Fruit fly (Drosophila melanogaster): ENCODE measurements around the gene CG9917.

CG9917 gene

dm6 chrX:16335107-16335642, 12.1 kb upstream of the CG9917 start (continued):
- peak; percentile 58 for TF ChIP-seq fd96Cb (tag; optimal IDR thresholded peaks at IDR 0.05)
- peak; percentile 70; the same call in 1 of the 2 replicates for TF ChIP-seq chm (GFP tag; IDR thresholded peaks at IDR 0.05)
- peak; percentile 87 for TF ChIP-seq lilli (GFP tag; optimal IDR thresholded peaks at IDR 0.05)
- TF ChIP-seq cwo (GFP tag; optimal IDR thresholded peaks at IDR 0.05): peak; percentile 59
- peak; percentile 74 for TF ChIP-seq sob (GFP tag; IDR thresholded peaks at IDR 0.05)

DNA sequence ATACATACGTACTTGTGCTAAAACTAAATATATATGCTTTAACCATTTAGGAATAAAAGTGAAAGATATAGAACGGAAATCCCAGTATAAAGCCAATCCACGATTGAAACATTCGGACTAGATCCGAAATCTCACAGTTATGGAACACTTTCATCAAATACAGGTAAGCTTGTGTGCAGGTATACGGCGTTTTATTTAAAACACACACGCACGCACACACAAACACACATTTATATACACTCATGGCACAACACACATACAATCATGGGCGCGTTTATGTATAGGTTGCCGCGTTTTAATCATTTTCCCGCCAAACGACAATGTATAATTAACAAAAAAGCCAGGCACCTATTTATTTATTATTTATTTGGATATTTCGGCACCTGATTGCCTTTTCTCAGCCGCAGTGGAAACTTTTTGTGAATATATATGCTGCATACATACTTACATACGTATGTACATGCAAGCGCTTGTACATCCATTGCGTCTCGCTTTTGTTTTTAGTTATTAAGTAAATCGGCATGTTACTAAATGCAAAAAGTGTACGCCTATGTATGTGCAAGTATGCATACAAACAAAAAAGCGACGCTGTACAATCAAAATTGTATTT, 11.3 kb upstream of the CG9917 start:
- TF ChIP-seq lola (GFP tag; optimal IDR thresholded peaks at IDR 0.05): peak in 1 of 3 experiments; percentile 43
- peak; percentile 63 for TF ChIP-seq Med (GFP tag)
- no peak for TF ChIP-seq CG12659 (GFP tag; optimal IDR thresholded peaks at IDR 0.05)
- no peak for TF ChIP-seq CG6254 (GFP tag; optimal IDR thresholded peaks at IDR 0.05)
- peak; percentile 4 for TF ChIP-seq sens (GFP tag)
- no peak for TF ChIP-seq Lpt (GFP tag; optimal IDR thresholded peaks at IDR 0.05)
- TF ChIP-seq CG8924 (tag; optimal IDR thresholded peaks at IDR 0.05): peak; percentile 50
- peak; percentile 53 for TF ChIP-seq CG12299 (tag; optimal IDR thresholded peaks at IDR 0.05)
- peak; percentile 0 for TF ChIP-seq CG30020 (tag; optimal IDR thresholded peaks at IDR 0.05)
- peak; percentile 3 for TF ChIP-seq Dp (GFP tag; optimal IDR thresholded peaks at IDR 0.05)
- TF ChIP-seq bcd (GFP tag; optimal IDR thresholded peaks at IDR 0.05): no peak
- 0 out of 4 replicates have a peak, but pooled peaks have one; percentile 6 for TF ChIP-seq chinmo (GFP tag; IDR thresholded peaks at IDR 0.05; ENCODE audit: partially characterized antibody)
- peak; percentile 89 for TF ChIP-seq cg (GFP tag; optimal IDR thresholded peaks at IDR 0.05)
- no peak for TF ChIP-seq CG4707 (GFP tag; optimal IDR thresholded peaks at IDR 0.05)
- TF ChIP-seq CG34422 (GFP tag; IDR thresholded peaks at IDR 0.05): peak; percentile 32; the same call in 1 of the 3 replicates
- TF ChIP-seq sd (tag; optimal IDR thresholded peaks at IDR 0.05): no peak
- no peak for TF ChIP-seq disco-r (GFP tag; optimal IDR thresholded peaks at IDR 0.05)
- TF ChIP-seq Pdp1 (GFP tag; optimal IDR thresholded peaks at IDR 0.05): peak in 1 of 2 experiments; percentile 55
- peak; percentile 41; the same call in 1 of the 2 replicates for TF ChIP-seq E2f1 (GFP tag; IDR thresholded peaks at IDR 0.05)

dm6 chrX:16333434-16334141, 10.6 kb upstream of the CG9917 start, which contains the start of the genes CG9921 and Dsp1:
CG9921 (minus strand) TSS chrX:16333600.
Dsp1 (plus strand) TSS chrX:16333612.
- TF ChIP-seq tap (tag; optimal IDR thresholded peaks at IDR 0.05): no peak
- TF ChIP-seq pfk (GFP tag; optimal IDR thresholded peaks at IDR 0.05): peak; percentile 63
- TF ChIP-seq CG6254 (GFP tag; optimal IDR thresholded peaks at IDR 0.05): no peak
- no peak for TF ChIP-seq cas (GFP tag; IDR thresholded peaks at IDR 0.05)
- no peak for TF ChIP-seq fd64A (GFP tag; optimal IDR thresholded peaks at IDR 0.05)
- no peak for TF ChIP-seq dmrt99B (tag; optimal IDR thresholded peaks at IDR 0.05)
- no peak for TF ChIP-seq CG1832 (GFP tag; optimal IDR thresholded peaks at IDR 0.05)
- TF ChIP-seq CG15269 (tag; optimal IDR thresholded peaks at IDR 0.05): peak; percentile 49
- TF ChIP-seq Dp (GFP tag; optimal IDR thresholded peaks at IDR 0.05): no peak
- TF ChIP-seq Taf1 (GFP tag; IDR thresholded peaks at IDR 0.05): peak; percentile 26; the same call in 1 of the 2 replicates
- no peak for TF ChIP-seq Mad (GFP tag; optimal IDR thresholded peaks at IDR 0.05)
- TF ChIP-seq H2.0 (GFP tag; IDR thresholded peaks at IDR 0.05): no peak
- TF ChIP-seq Adf1 (GFP tag; IDR thresholded peaks at IDR 0.05): no peak
- peak; percentile 33; the same call in 1 of the 2 replicates for TF ChIP-seq Scr (GFP tag; IDR thresholded peaks at IDR 0.05; ENCODE audit: partially characterized antibody)
- TF ChIP-seq Blimp-1 (GFP tag; optimal IDR thresholded peaks at IDR 0.05): no peak
- no peak for TF ChIP-seq CG8089 (GFP tag; optimal IDR thresholded peaks at IDR 0.05)
- no peak for TF ChIP-seq CG12942 (GFP tag; optimal IDR thresholded peaks at IDR 0.05)
- no peak for TF ChIP-seq toy (GFP tag; IDR thresholded peaks at IDR 0.05)
- TF ChIP-seq CG10654 (GFP tag; optimal IDR thresholded peaks at IDR 0.05): no peak
- peak; percentile 53; the same call in 1 of the 3 replicates for TF ChIP-seq CG34422 (GFP tag; IDR thresholded peaks at IDR 0.05)
- no peak for TF ChIP-seq CG9817 (tag; optimal IDR thresholded peaks at IDR 0.05)
- no peak for TF ChIP-seq Dref (GFP tag; IDR thresholded peaks at IDR 0.05)
- no peak for TF ChIP-seq Lpt (GFP tag; optimal IDR thresholded peaks at IDR 0.05)
- no peak for TF ChIP-seq Antp (GFP tag; optimal IDR thresholded peaks at IDR 0.05)
- TF ChIP-seq MBD-R2 (GFP tag; IDR thresholded peaks at IDR 0.05): no peak
